Worm (Caenorhabditis elegans) whole organism, L4 larva: Measurements from ENCODE around the gene msra-1.

Source experiments
- F49E8.2 ChIP-seq: sonication (generic microtip); optimal IDR thresholded peaks from 2 replicates; lab custom pipeline; 2016; ENCODE audit warnings: missing compliant biosample characterization, mild to moderate bottlenecking, missing genetic modification characterization, borderline replicate concordance
- T26A8.4 ChIP-seq: fragments of 200-800 bp; sonication (Bioruptor generic); IDR thresholded peaks from 2 replicates; pipeline ENCODE4 v1.3.6; 2022; ENCODE audit warnings: missing genetic modification characterization, missing compliant biosample characterization
- ceh-82 ChIP-seq: sonication (generic microtip); optimal IDR thresholded peaks from 2 replicates; lab custom pipeline; 2017; ENCODE audit warnings: missing biosample characterization, missing genetic modification characterization
- daf-19 ChIP-seq: fragments of 200-800 bp; sonication (Bioruptor generic); conservative IDR thresholded peaks from 2 replicates; pipeline ENCODE4 v1.3.6; 2022; ENCODE audit warnings: missing genetic modification characterization, missing compliant biosample characterization
- duxl-1 ChIP-seq: sonication (generic microtip); optimal IDR thresholded peaks from 2 replicates; lab custom pipeline; 2016; ENCODE audit warnings: mild to moderate bottlenecking, missing genetic modification characterization, moderate library complexity, missing compliant biosample characterization; ENCODE audit not compliant: poor library complexity
- lin-39 ChIP-seq: fragments of 150-350 bp; optimal IDR thresholded peaks from 2 replicates; lab custom pipeline; 2014; ENCODE audit warnings: missing biosample characterization, missing genetic modification reagents, missing genetic modification characterization
- nhr-77 ChIP-seq: fragments of 150-350 bp; optimal IDR thresholded peaks from 2 replicates; lab custom pipeline; 2014; ENCODE audit warnings: missing biosample characterization, missing genetic modification characterization
- skn-1 ChIP-seq: fragments of 150-350 bp; optimal IDR thresholded peaks from 2 replicates; lab custom pipeline; 2014; ENCODE audit warnings: missing biosample characterization, missing genetic modification characterization
- unc-39 ChIP-seq: sonication (generic microtip); optimal IDR thresholded peaks from 2 replicates; lab custom pipeline; 2017; ENCODE audit warnings: missing biosample characterization, missing genetic modification characterization
- ztf-7 ChIP-seq: fragments of 150-350 bp; optimal IDR thresholded peaks from 2 replicates; lab custom pipeline; 2014; ENCODE audit warnings: missing biosample characterization, missing genetic modification characterization

ce11 chrII:7368761-7369160 lies 4.9 kb upstream of the msra-1 start, which contains the start of gene F43E2.6:
- TF ChIP-seq ceh-82 (tag; lab: Kevin White, UChicago) (no peak), lin-39 (tag; lab: Kevin White, UChicago) (no peak), nhr-77 (tag; lab: Kevin White, UChicago) (no peak), unc-39 (no peak), daf-19 (GFP tag; lab: Robert Waterston, UW) (no peak), skn-1 (tag; lab: Kevin White, UChicago) (no peak), duxl-1 (tag; lab: Kevin White, UChicago) (no peak), T26A8.4 (GFP tag; lab: Robert Waterston, UW) (no peak), F49E8.2 (tag; lab: Kevin White, UChicago) (no peak), ztf-7 (tag; lab: Kevin White, UChicago) (no peak)
